Fruit fly (Drosophila melanogaster): ENCODE data around the gene Wnk.

The Wnk gene

DNA sequence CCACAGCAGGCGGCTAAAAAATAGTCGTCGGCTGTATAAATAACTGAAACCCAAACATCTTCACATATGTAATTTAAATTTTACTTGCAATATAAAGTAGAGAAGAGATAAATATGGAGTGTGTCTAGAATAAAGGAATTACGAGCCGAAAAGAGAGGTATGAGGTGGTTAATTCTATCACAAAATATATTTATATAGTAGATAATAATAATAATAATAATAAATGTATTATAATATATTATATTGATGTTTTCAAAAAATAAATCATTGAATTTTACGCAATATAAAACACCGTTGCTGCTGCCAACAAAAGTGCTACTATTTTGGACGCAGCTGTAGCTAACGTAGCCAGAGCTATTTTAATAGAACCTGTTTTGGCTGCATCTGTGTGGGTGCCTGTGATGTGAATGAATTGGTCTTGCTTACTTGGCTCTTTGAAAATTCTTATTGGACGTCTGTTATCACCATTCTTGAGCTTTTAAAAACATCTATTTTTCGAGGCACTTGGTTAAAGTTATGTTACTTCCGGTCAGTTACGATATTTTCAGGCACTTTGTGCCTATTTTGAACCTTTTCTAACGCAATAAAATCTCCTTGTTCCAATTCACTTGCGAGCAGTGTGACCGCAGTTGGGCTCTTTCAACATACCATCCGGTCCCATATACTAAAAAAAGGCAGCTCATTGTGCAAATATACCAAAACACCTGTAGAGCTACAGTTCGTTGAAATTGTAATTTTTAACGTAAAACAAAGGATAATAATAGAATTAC, 57.7 kb downstream of the Wnk start, which contains the start of gene Hr78 (continued):
- no peak for TF ChIP-seq CG8290 (GFP tag; optimal IDR thresholded peaks at IDR 0.05)
- TF ChIP-seq CG8290 (tag; optimal IDR thresholded peaks at IDR 0.05), result peak; percentile 3 to 38
- TF ChIP-seq D (optimal IDR thresholded peaks at IDR 0.05), result no peak
- TF ChIP-seq D (GFP tag; optimal IDR thresholded peaks at IDR 0.05), result peak; percentile 81
- no peak for TF ChIP-seq pb (GFP tag; optimal IDR thresholded peaks at IDR 0.05)
- TF ChIP-seq CG13894 (tag; optimal IDR thresholded peaks at IDR 0.05), result no peak
- no peak for TF ChIP-seq tna (GFP tag; IDR thresholded peaks at IDR 0.05; ENCODE audit: partially characterized antibody)
- peak; percentile 24 for TF ChIP-seq CG3065 (GFP tag; optimal IDR thresholded peaks at IDR 0.05)
- TF ChIP-seq hth (optimal IDR thresholded peaks at IDR 0.05), result no peak
- TF ChIP-seq chinmo (GFP tag; IDR thresholded peaks at IDR 0.05; ENCODE audit: partially characterized antibody), result no peak
- peak; percentile 6; the same call in 1 of the 2 replicates for TF ChIP-seq sens-2 (GFP tag; IDR thresholded peaks at IDR 0.05)
- peak; percentile 78 for TF ChIP-seq Fer3 (tag; optimal IDR thresholded peaks at IDR 0.05)
- no peak for TF ChIP-seq tll (GFP tag; optimal IDR thresholded peaks at IDR 0.05)
- no peak for TF ChIP-seq luna (GFP tag; optimal IDR thresholded peaks at IDR 0.05)
- peak; percentile 69 for TF ChIP-seq Hr3 (GFP tag; optimal IDR thresholded peaks at IDR 0.05)
- TF ChIP-seq ems (GFP tag; optimal IDR thresholded peaks at IDR 0.05), result no peak
- no peak for TF ChIP-seq nerfin-2 (GFP tag; IDR thresholded peaks at IDR 0.05; ENCODE audit: partially characterized antibody)
- TF ChIP-seq CG33557 (GFP tag; optimal IDR thresholded peaks at IDR 0.05), result peak; percentile 67
- 0 out of 2 replicates have a peak, but pooled peaks have one; percentile 18 for TF ChIP-seq unc-4 (GFP tag; IDR thresholded peaks at IDR 0.05; ENCODE audit: partially characterized antibody)
- TF ChIP-seq ind (GFP tag; optimal IDR thresholded peaks at IDR 0.05), result peak; percentile 77
- TF ChIP-seq CG4328 (GFP tag; optimal IDR thresholded peaks at IDR 0.05), result peak; percentile 77
- TF ChIP-seq Mes4 (GFP tag; optimal IDR thresholded peaks at IDR 0.05), result no peak
- TF ChIP-seq Scr (GFP tag; IDR thresholded peaks at IDR 0.05; ENCODE audit: partially characterized antibody), result 0 out of 2 replicates have a peak, but pooled peaks have one; percentile 12
- peak; percentile 3 for TF ChIP-seq kni (GFP tag; optimal IDR thresholded peaks at IDR 0.05)
- no peak for TF ChIP-seq NK7.1 (GFP tag; optimal IDR thresholded peaks at IDR 0.05)
- no peak for TF ChIP-seq Dref (GFP tag; IDR thresholded peaks at IDR 0.05)
- peak; percentile 63 for TF ChIP-seq Ada2b (GFP tag; IDR thresholded peaks at IDR 0.05)
- peak; percentile 40 for TF ChIP-seq CG6654 (GFP tag; optimal IDR thresholded peaks at IDR 0.05)
- no peak for TF ChIP-seq mirr (GFP tag; optimal IDR thresholded peaks at IDR 0.05)
- TF ChIP-seq inv (GFP tag; IDR thresholded peaks at IDR 0.05; ENCODE audit: partially characterized antibody), result no peak
- no peak for TF ChIP-seq CTCF (GFP tag; optimal IDR thresholded peaks at IDR 0.05)
- TF ChIP-seq CG6854 (GFP tag; optimal IDR thresholded peaks at IDR 0.05), result peak; percentile 88
- no peak for TF ChIP-seq Lpt (GFP tag; optimal IDR thresholded peaks at IDR 0.05)
- peak; percentile 63 for TF ChIP-seq Ets97D (GFP tag; optimal IDR thresholded peaks at IDR 0.05)
- TF ChIP-seq tin (GFP tag; optimal IDR thresholded peaks at IDR 0.05), result peak; percentile 51
- peak in 1 of 2 experiments; percentile 20 for TF ChIP-seq Pdp1 (GFP tag; optimal IDR thresholded peaks at IDR 0.05)
- peak in 1 of 3 experiments; percentile 76 for TF ChIP-seq lola (GFP tag; optimal IDR thresholded peaks at IDR 0.05)
- TF ChIP-seq CG42726 (GFP tag; IDR thresholded peaks at IDR 0.05; ENCODE audit: partially characterized antibody), result peak; percentile 46; the same call in 1 of the 2 replicates
- peak; percentile 31 for TF ChIP-seq CG5245 (GFP tag; optimal IDR thresholded peaks at IDR 0.05)
- no peak for TF ChIP-seq bab2 (GFP tag; optimal IDR thresholded peaks at IDR 0.05)
- TF ChIP-seq ranshi (GFP tag; IDR thresholded peaks at IDR 0.05), result peak; percentile 50
- TF ChIP-seq Aef1 (GFP tag; IDR thresholded peaks at IDR 0.05), result peak; percentile 42; the same call in 1 of the 3 replicates
- TF ChIP-seq fu2 (GFP tag; optimal IDR thresholded peaks at IDR 0.05), result no peak
- no peak for TF ChIP-seq CG12744 (GFP tag; optimal IDR thresholded peaks at IDR 0.05)
- TF ChIP-seq fd96Cb (tag; optimal IDR thresholded peaks at IDR 0.05), result peak; percentile 64
- no peak for TF ChIP-seq mld (GFP tag; IDR thresholded peaks at IDR 0.05; ENCODE audit: partially characterized antibody)
- TF ChIP-seq nerfin-1 (tag; optimal IDR thresholded peaks at IDR 0.05), result peak; percentile 70
- TF ChIP-seq CG16779 (GFP tag; IDR thresholded peaks at IDR 0.05), result no peak
- no peak for TF ChIP-seq Camta (GFP tag; optimal IDR thresholded peaks at IDR 0.05)
